Worm (Caenorhabditis elegans) whole organism, young adult: ENCODE data around the gene clec-175.

ENCODE experiments used
- C06A6.2 ChIP-seq: fragments of 200-800 bp; sonication (Bioruptor generic); conservative IDR thresholded peaks from 2 replicates; pipeline ENCODE4 v1.3.6; 2022; ENCODE audit warnings: missing genetic modification characterization, missing compliant biosample characterization
- F33H1.4 ChIP-seq: fragments of 200-800 bp; sonication (Bioruptor generic); IDR thresholded peaks from 2 replicates; pipeline ENCODE4 v1.3.6; 2022; ENCODE audit warnings: missing genetic modification reagents, missing genetic modification characterization, missing compliant biosample characterization
- F49E8.2 ChIP-seq: sonication (generic microtip); optimal IDR thresholded peaks from 3 replicates; lab custom pipeline; 2017; ENCODE audit warnings: missing genetic modification characterization, mild to moderate bottlenecking, missing compliant biosample characterization, antibody characterized with exemption, moderate library complexity; ENCODE audit not compliant: insufficient read depth
- F52B5.7 ChIP-seq: sonication (generic microtip); optimal IDR thresholded peaks from 2 replicates; lab custom pipeline; 2016; ENCODE audit warnings: mild to moderate bottlenecking, missing genetic modification characterization, missing compliant biosample characterization
- K12H6.12 ChIP-seq: fragments of 200-800 bp; sonication (Bioruptor generic); optimal IDR thresholded peaks from 2 replicates; lab custom pipeline; 2018; ENCODE audit warnings: mild to moderate bottlenecking, missing genetic modification characterization, missing compliant biosample characterization
- T07F8.4 ChIP-seq: sonication (generic microtip); optimal IDR thresholded peaks from 2 replicates; lab custom pipeline; 2016; ENCODE audit warnings: mild to moderate bottlenecking, missing genetic modification characterization, moderate library complexity, missing compliant biosample characterization
- Y79H2A.3 ChIP-seq: fragments of 200-800 bp; sonication (Bioruptor generic); conservative IDR thresholded peaks from 2 replicates; pipeline ENCODE4 v1.3.6; 2022; ENCODE audit warnings: missing genetic modification reagents, missing genetic modification characterization, missing compliant biosample characterization
- Y95B8A.8 ChIP-seq: fragments of 200-800 bp; sonication (Bioruptor generic); IDR thresholded peaks from 2 replicates; pipeline ENCODE4 v1.3.6; 2022; ENCODE audit warnings: missing genetic modification reagents, missing genetic modification characterization, missing compliant biosample characterization
- aptf-2 ChIP-seq: fragments of 200-800 bp; sonication (Bioruptor generic); conservative IDR thresholded peaks from 2 replicates; pipeline ENCODE4 v1.3.6; 2022; ENCODE audit warnings: missing genetic modification reagents, missing genetic modification characterization, missing compliant biosample characterization
- atf-7 ChIP-seq: sonication (generic microtip); optimal IDR thresholded peaks from 2 replicates; lab custom pipeline; 2017; ENCODE audit warnings: mild to moderate bottlenecking, missing genetic modification characterization, missing compliant biosample characterization
- attf-3 ChIP-seq: fragments of 200-800 bp; sonication (Bioruptor generic); conservative IDR thresholded peaks from 2 replicates; pipeline ENCODE4 v1.3.6; 2022; ENCODE audit warnings: missing genetic modification reagents, missing genetic modification characterization, missing compliant biosample characterization
- attf-5 ChIP-seq: fragments of 200-800 bp; sonication (Bioruptor generic); optimal IDR thresholded peaks from 2 replicates; lab custom pipeline; 2018; ENCODE audit warnings: mild to moderate bottlenecking, missing genetic modification characterization, missing compliant biosample characterization
- cebp-1 ChIP-seq, 2 experiments: fragments of 200-800 bp in 1 of 2; sonication (Bioruptor generic) in 1 of 2; sonication (generic microtip) in 1 of 2; IDR thresholded peaks in 1 of 2; optimal IDR thresholded peaks in 1 of 2; 2 replicates each; pipeline versions ENCODE4 v1.3.6 to Lab custom; 2017 to 2022; ENCODE audit warnings: missing compliant biosample characterization in 2 of 2, missing genetic modification characterization in 2 of 2, mild to moderate bottlenecking in 1 of 2, missing genetic modification reagents in 1 of 2, moderate library complexity in 1 of 2
- cebp-2 ChIP-seq: fragments of 200-800 bp; sonication (Bioruptor generic); IDR thresholded peaks from 2 replicates; pipeline ENCODE4 v1.3.6; 2022; ENCODE audit warnings: missing genetic modification characterization, missing compliant biosample characterization
- ceh-100 ChIP-seq: fragments of 200-800 bp; sonication (Bioruptor generic); IDR thresholded peaks from 2 replicates; pipeline ENCODE4 v1.3.6; 2022; ENCODE audit warnings: missing genetic modification reagents, missing genetic modification characterization, missing compliant biosample characterization
- chd-7 ChIP-seq: sonication (generic microtip); optimal IDR thresholded peaks from 2 replicates; lab custom pipeline; 2016; ENCODE audit warnings: mild to moderate bottlenecking, missing genetic modification characterization, moderate library complexity, missing compliant biosample characterization
- dox-1 ChIP-seq: fragments of 200-800 bp; sonication (Bioruptor generic); IDR thresholded peaks from 2 replicates; pipeline ENCODE4 v1.3.6; 2022; ENCODE audit warnings: missing genetic modification reagents, missing genetic modification characterization, missing compliant biosample characterization
- ekl-4 ChIP-seq: fragments of 200-800 bp; sonication (Bioruptor generic); IDR thresholded peaks from 2 replicates; pipeline ENCODE4 v1.3.6; 2022; ENCODE audit warnings: missing genetic modification reagents, missing genetic modification characterization, missing compliant biosample characterization
- him-1 ChIP-seq: sonication (generic microtip); optimal IDR thresholded peaks from 2 replicates; lab custom pipeline; 2016; ENCODE audit warnings: missing genotype, missing genetic modification reagents, missing genetic modification characterization, missing compliant biosample characterization
- hmg-20 ChIP-seq: fragments of 200-800 bp; sonication (Bioruptor generic); IDR thresholded peaks from 2 replicates; pipeline ENCODE4 v1.3.6; 2022; ENCODE audit warnings: missing genetic modification reagents, missing genetic modification characterization, missing compliant biosample characterization
- hsf-1 ChIP-seq: fragments of 200-800 bp; sonication (Bioruptor generic); IDR thresholded peaks from 2 replicates; pipeline ENCODE4 v1.3.6; 2022; ENCODE audit warnings: missing genetic modification reagents, missing genetic modification characterization, missing compliant biosample characterization
- lin-26 ChIP-seq: fragments of 200-800 bp; sonication (Bioruptor generic); IDR thresholded peaks from 2 replicates; pipeline ENCODE4 v1.3.6; 2022; ENCODE audit warnings: missing genetic modification reagents, missing genetic modification characterization, missing compliant biosample characterization
- lin-35 ChIP-seq, 3 experiments: fragments of 150-350 bp in 2 of 3; sonication (generic microtip) in 1 of 3; optimal IDR thresholded peaks; 2 replicates each; lab custom pipeline; 2014 to 2018; ENCODE audit warnings: missing biosample characterization in 3 of 3, missing genetic modification characterization in 3 of 3, missing genetic modification reagents in 3 of 3
- lin-54 ChIP-seq: fragments of 200-800 bp; sonication (Bioruptor generic); optimal IDR thresholded peaks from 2 replicates; lab custom pipeline; 2018; ENCODE audit warnings: mild to moderate bottlenecking, missing genetic modification characterization, missing compliant biosample characterization
- madf-10 ChIP-seq: sonication (generic microtip); optimal IDR thresholded peaks from 2 replicates; lab custom pipeline; 2016; ENCODE audit warnings: mild to moderate bottlenecking, missing genetic modification characterization, missing compliant biosample characterization
- madf-3 ChIP-seq: fragments of 200-800 bp; sonication (Bioruptor generic); IDR thresholded peaks from 2 replicates; pipeline ENCODE4 v1.3.6; 2022; ENCODE audit warnings: missing genetic modification reagents, missing genetic modification characterization, missing compliant biosample characterization
- mcd-1 ChIP-seq: fragments of 200-800 bp; sonication (Bioruptor generic); IDR thresholded peaks from 2 replicates; pipeline ENCODE4 v1.3.6; 2022; ENCODE audit warnings: missing genetic modification reagents, missing genetic modification characterization, missing compliant biosample characterization
- mel-28 ChIP-seq: sonication (generic microtip); optimal IDR thresholded peaks from 2 replicates; lab custom pipeline; 2016; ENCODE audit warnings: borderline replicate concordance, mild to moderate bottlenecking, missing genetic modification characterization, missing compliant biosample characterization
- pbrm-1 ChIP-seq: fragments of 200-800 bp; sonication (Bioruptor generic); IDR thresholded peaks from 2 replicates; pipeline ENCODE4 v1.3.6; 2022; ENCODE audit warnings: missing genetic modification reagents, missing genetic modification characterization, missing compliant biosample characterization
- rec-8 ChIP-seq, 2 experiments: sonication (generic microtip); optimal IDR thresholded peaks; 2 replicates each; lab custom pipeline; 2016; ENCODE audit warnings: mild to moderate bottlenecking in 2 of 2, missing genetic modification characterization in 2 of 2, missing genetic modification reagents in 2 of 2, missing genotype in 2 of 2, missing biosample characterization in 1 of 2, missing compliant biosample characterization in 1 of 2, moderate library complexity in 1 of 2
- snpc-1.1 ChIP-seq: sonication (generic microtip); optimal IDR thresholded peaks from 2 replicates; lab custom pipeline; 2017; ENCODE audit warnings: missing genetic modification characterization, mild to moderate bottlenecking, missing compliant biosample characterization, antibody characterized with exemption, moderate library complexity, missing genotype, missing genetic modification reagents; ENCODE audit not compliant: insufficient read depth
- sptf-2 ChIP-seq: fragments of 200-800 bp; sonication (Bioruptor generic); optimal IDR thresholded peaks from 2 replicates; lab custom pipeline; 2018; ENCODE audit warnings: mild to moderate bottlenecking, missing genetic modification characterization, missing compliant biosample characterization
- tbx-9 ChIP-seq: sonication (generic microtip); optimal IDR thresholded peaks from 2 replicates; lab custom pipeline; 2016; ENCODE audit warnings: borderline replicate concordance, missing genetic modification characterization, inconsistent platforms, missing compliant biosample characterization
- tlf-1 ChIP-seq: fragments of 200-800 bp; sonication (Bioruptor generic); optimal IDR thresholded peaks from 2 replicates; lab custom pipeline; 2018; ENCODE audit warnings: mild to moderate bottlenecking, missing genetic modification characterization, missing compliant biosample characterization
- unc-130 ChIP-seq: sonication (generic microtip); optimal IDR thresholded peaks from 2 replicates; lab custom pipeline; 2016; ENCODE audit warnings: missing genetic modification reagents, missing genetic modification characterization, missing compliant biosample characterization
- zfh-2 ChIP-seq: fragments of 200-800 bp; sonication (Bioruptor generic); conservative IDR thresholded peaks from 2 replicates; pipeline ENCODE4 v1.3.6; 2022; ENCODE audit warnings: missing genetic modification reagents, missing genetic modification characterization, missing compliant biosample characterization
- ztf-18 ChIP-seq: sonication (generic microtip); optimal IDR thresholded peaks from 2 replicates; lab custom pipeline; 2016; ENCODE audit warnings: missing genotype, mild to moderate bottlenecking, missing genetic modification characterization, missing compliant biosample characterization
- ztf-26 ChIP-seq: sonication (generic microtip); optimal IDR thresholded peaks from 2 replicates; lab custom pipeline; 2017; ENCODE audit warnings: missing genetic modification characterization, missing compliant biosample characterization

clec-175 gene

DNA sequence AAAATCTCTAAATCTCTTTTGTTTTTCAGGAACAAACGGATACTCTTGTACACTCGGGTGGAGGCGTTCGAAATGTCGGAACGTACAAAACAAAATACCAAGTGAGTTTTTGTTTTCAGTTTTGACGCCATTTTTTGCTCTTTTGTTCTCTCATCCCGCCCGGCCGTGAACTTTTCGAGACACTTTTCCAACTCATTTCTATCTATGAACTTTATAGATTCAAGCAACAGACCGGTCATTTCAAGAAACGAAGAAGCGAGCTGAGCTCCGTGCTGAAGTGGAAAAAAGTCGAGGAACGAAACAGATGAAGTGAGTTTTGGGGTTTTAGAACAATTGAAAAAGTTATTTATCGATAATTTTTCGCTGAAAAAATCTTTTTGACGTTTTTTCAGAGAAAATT lies 11.6 kb upstream of the clec-175 start:
- TF ChIP-seq cebp-1 (GFP tag; IDR thresholded peaks at IDR 0.05; lab: Robert Waterston, UW), result no peak
- no peak for TF ChIP-seq cebp-1 (tag; optimal IDR thresholded peaks at IDR 0.05; lab: Kevin White, UChicago)
- no peak for TF ChIP-seq aptf-2 (GFP tag; lab: Robert Waterston, UW)
- no peak for TF ChIP-seq F33H1.4
- TF ChIP-seq attf-3, result no peak
- no peak for TF ChIP-seq lin-26 (GFP tag; lab: Robert Waterston, UW)
- TF ChIP-seq lin-35 (GFP tag; optimal IDR thresholded peaks at IDR 0.05; lab: Kevin White, UChicago), result no peak
- no peak for TF ChIP-seq him-1 (tag; lab: Kevin White, UChicago)
- no peak for TF ChIP-seq F49E8.2 (tag; lab: Kevin White, UChicago)

DNA sequence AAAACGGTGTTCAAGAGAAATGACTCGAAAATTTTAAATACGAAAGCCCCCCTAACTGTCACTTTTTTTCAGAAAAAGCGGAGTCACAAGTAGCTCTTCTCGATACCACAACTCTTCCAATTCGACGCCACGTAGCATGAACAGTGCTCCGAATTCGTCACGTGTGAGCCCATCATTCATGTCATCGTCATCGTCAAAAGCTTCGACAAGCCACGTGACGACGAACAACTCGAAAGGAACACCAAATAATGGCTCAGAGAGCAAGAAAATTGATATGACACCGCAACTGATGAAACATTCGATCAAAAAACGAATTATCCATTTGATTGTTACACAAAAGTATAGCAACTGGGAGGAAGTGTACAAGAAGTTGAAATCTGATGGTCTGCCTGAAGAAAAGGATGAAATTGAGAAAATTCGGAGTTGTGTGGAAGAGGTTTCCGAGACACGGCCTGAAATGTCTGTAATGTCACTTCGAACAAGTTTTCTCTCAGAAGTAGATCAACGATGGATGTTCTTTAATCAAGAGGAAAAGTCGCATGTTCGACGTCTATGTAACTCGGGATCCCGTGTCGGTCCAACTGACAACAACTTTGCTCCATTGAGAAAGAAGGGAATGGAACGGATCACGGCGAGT lies 10.7 kb upstream of the clec-175 start:
- no peak for TF ChIP-seq chd-7 (tag; lab: Kevin White, UChicago)
- no peak for TF ChIP-seq madf-10
- TF ChIP-seq mel-28 (tag; lab: Kevin White, UChicago), result no peak
- TF ChIP-seq tbx-9 (tag; lab: Kevin White, UChicago), result no peak
- no peak for TF ChIP-seq madf-3 (GFP tag; lab: Robert Waterston, UW)
- TF ChIP-seq sptf-2 (GFP tag; lab: Kevin White, UChicago), result no peak

DNA sequence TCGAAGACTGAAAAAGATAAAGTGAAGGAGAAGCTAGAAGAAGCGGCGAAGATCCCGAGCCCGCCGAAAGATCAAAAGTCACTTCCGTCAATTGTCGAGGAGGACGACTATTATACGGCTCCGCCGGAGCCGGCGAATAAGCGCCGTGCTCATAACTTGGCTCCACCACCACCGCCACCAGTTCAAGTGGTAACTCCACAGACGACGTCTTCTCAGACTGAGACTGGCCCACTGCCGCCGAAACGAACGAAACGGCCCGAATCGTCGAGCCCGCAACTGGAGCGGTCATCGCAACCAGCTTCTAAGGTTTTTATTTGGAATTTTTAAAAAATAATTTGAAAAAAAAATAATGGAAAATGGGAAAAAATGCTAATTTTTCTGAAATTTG lies 10.2 kb upstream of the clec-175 start:
- TF ChIP-seq attf-5 (GFP tag; lab: Kevin White, UChicago), result no peak
- TF ChIP-seq cebp-2 (GFP tag; lab: Robert Waterston, UW), result no peak
- 0 out of 2 replicates have a peak, but pooled peaks have one; percentile 58 for TF ChIP-seq Y79H2A.3 (GFP tag; lab: Robert Waterston, UW)
- no peak for TF ChIP-seq T07F8.4 (tag; lab: Kevin White, UChicago)
- TF ChIP-seq mcd-1 (GFP tag; lab: Robert Waterston, UW), result 0 out of 2 replicates have a peak, but pooled peaks have one; percentile 6
- TF ChIP-seq ceh-100 (GFP tag; lab: Robert Waterston, UW), result no peak
- TF ChIP-seq zfh-2 (GFP tag; lab: Robert Waterston, UW), result peak; percentile 69
- no peak for TF ChIP-seq lin-54 (GFP tag; lab: Kevin White, UChicago)
- TF ChIP-seq tlf-1, result no peak

DNA sequence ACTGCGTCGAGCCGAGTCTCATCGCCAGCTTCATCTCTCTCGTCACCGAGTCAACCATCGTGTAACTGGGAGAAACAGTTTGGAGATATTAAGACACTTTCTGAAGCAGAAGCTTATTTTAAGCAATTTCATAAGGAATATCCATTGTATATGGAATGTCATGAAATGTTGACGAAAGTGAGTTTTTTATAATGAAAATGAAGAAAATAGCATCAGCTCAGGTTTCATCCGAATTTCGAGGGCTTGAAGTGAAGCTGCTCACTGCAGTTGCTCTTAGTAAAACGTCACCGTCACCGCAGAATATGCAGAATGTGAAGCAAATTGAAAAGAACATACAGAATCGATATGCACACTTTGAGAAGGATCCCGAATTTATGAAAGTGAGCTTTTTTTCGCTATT lies 9.0 kb upstream of the clec-175 start:
- TF ChIP-seq F49E8.2 (tag; lab: Kevin White, UChicago) (no peak), ztf-26 (tag; lab: Kevin White, UChicago) (no peak), C06A6.2 (no peak), ztf-18 (tag; lab: Kevin White, UChicago) (no peak), chd-7 (tag; lab: Kevin White, UChicago) (peak; percentile 46), hsf-1 (GFP tag; lab: Robert Waterston, UW) (0 out of 2 replicates have a peak, but pooled peaks have one; percentile 22), dox-1 (GFP tag; lab: Robert Waterston, UW) (peak; percentile 33; the same call in 1 of the 2 replicates), F52B5.7 (peak; percentile 23), zfh-2 (GFP tag; lab: Robert Waterston, UW) (0 out of 2 replicates have a peak, but pooled peaks have one; percentile 35), atf-7 (tag; lab: Kevin White, UChicago) (peak; percentile 15)

DNA sequence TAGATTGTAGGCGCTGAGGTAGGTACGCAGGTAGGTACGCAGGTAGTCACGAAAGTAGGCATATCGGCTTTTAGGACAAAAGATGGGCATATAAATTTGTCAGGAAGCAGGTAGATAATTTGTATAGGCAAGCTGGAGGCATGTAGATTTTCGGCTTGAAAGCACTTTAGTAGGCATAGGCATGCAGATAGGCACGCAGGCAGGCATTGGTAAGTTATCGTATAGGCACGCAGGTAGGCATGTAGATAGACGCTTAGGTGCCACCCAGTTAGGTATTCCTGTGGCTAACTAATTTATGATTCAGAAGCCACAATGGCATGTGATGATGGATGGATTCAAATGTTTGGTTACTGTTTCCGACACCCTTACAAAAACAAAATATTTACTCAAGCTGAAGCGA lies 897 bp downstream of the clec-175 start:
- TF ChIP-seq rec-8 (tag; optimal IDR thresholded peaks at IDR 0.05; lab: Kevin White, UChicago), result no peak
- no peak for TF ChIP-seq snpc-1.1 (tag; lab: Kevin White, UChicago)
- TF ChIP-seq unc-130 (GFP tag; lab: Kevin White, UChicago), result no peak
- no peak for TF ChIP-seq pbrm-1 (GFP tag; lab: Robert Waterston, UW)
- TF ChIP-seq zfh-2 (GFP tag; lab: Robert Waterston, UW), result no peak
- no peak for TF ChIP-seq Y95B8A.8
- TF ChIP-seq ekl-4 (GFP tag; lab: Robert Waterston, UW), result no peak
- TF ChIP-seq K12H6.12 (tag; lab: Kevin White, UChicago), result no peak
- no peak for TF ChIP-seq hmg-20 (GFP tag; lab: Robert Waterston, UW)
